Worm (Caenorhabditis elegans) whole organism, young adult: ENCODE data around the gene C55B6.5.
A peak's percentile ranks its signal among the peaks of the same experiment; 100 is the strongest.

Source experiments
- B0261.1 ChIP-seq: sonication (generic microtip); optimal IDR thresholded peaks from 2 replicates; lab custom pipeline; 2016; ENCODE audit warnings: mild to moderate bottlenecking, missing genetic modification characterization, moderate library complexity, missing compliant biosample characterization
- F23B12.7 ChIP-seq: sonication (generic microtip); optimal IDR thresholded peaks from 2 replicates; lab custom pipeline; 2017; ENCODE audit warnings: missing genetic modification characterization, mild to moderate bottlenecking, missing compliant biosample characterization, antibody characterized with exemption, moderate library complexity; ENCODE audit not compliant: insufficient read depth
- F33H1.4 ChIP-seq: fragments of 200-800 bp; sonication (Bioruptor generic); IDR thresholded peaks from 2 replicates; pipeline ENCODE4 v1.3.6; 2022; ENCODE audit warnings: missing genetic modification reagents, missing genetic modification characterization, missing compliant biosample characterization
- F37B4.10 ChIP-seq: fragments of 200-800 bp; sonication (Bioruptor generic); IDR thresholded peaks from 2 replicates; pipeline ENCODE4 v1.3.6; 2022; ENCODE audit warnings: missing genetic modification characterization, missing compliant biosample characterization
- F39B2.1 ChIP-seq: fragments of 200-800 bp; sonication (Bioruptor generic); IDR thresholded peaks from 2 replicates; pipeline ENCODE4 v1.3.6; 2022; ENCODE audit warnings: missing genetic modification reagents, missing genetic modification characterization, missing compliant biosample characterization
- F49E8.2 ChIP-seq: sonication (generic microtip); optimal IDR thresholded peaks from 3 replicates; lab custom pipeline; 2017; ENCODE audit warnings: missing genetic modification characterization, mild to moderate bottlenecking, missing compliant biosample characterization, antibody characterized with exemption, moderate library complexity; ENCODE audit not compliant: insufficient read depth
- F52B5.7 ChIP-seq: sonication (generic microtip); optimal IDR thresholded peaks from 2 replicates; lab custom pipeline; 2016; ENCODE audit warnings: mild to moderate bottlenecking, missing genetic modification characterization, missing compliant biosample characterization
- K12H6.12 ChIP-seq: fragments of 200-800 bp; sonication (Bioruptor generic); optimal IDR thresholded peaks from 2 replicates; lab custom pipeline; 2018; ENCODE audit warnings: mild to moderate bottlenecking, missing genetic modification characterization, missing compliant biosample characterization
- Y53F4B.3 ChIP-seq: fragments of 200-800 bp; sonication (Bioruptor generic); IDR thresholded peaks from 2 replicates; pipeline ENCODE4 v1.3.6; 2022; ENCODE audit warnings: missing genetic modification reagents, missing genetic modification characterization, missing compliant biosample characterization
- Y95B8A.8 ChIP-seq: fragments of 200-800 bp; sonication (Bioruptor generic); IDR thresholded peaks from 2 replicates; pipeline ENCODE4 v1.3.6; 2022; ENCODE audit warnings: missing genetic modification reagents, missing genetic modification characterization, missing compliant biosample characterization
- aptf-2 ChIP-seq: fragments of 200-800 bp; sonication (Bioruptor generic); conservative IDR thresholded peaks from 2 replicates; pipeline ENCODE4 v1.3.6; 2022; ENCODE audit warnings: missing genetic modification reagents, missing genetic modification characterization, missing compliant biosample characterization
- aptf-3 ChIP-seq: fragments of 200-800 bp; sonication (Bioruptor generic); IDR thresholded peaks from 2 replicates; pipeline ENCODE4 v1.3.6; 2022; ENCODE audit warnings: missing genetic modification characterization, missing compliant biosample characterization
- bed-1 ChIP-seq: fragments of 200-800 bp; sonication (Bioruptor generic); IDR thresholded peaks from 2 replicates; pipeline ENCODE4 v1.3.6; 2022; ENCODE audit warnings: missing genetic modification reagents, missing genetic modification characterization, missing compliant biosample characterization
- ccch-3 ChIP-seq: fragments of 200-800 bp; sonication (Bioruptor generic); optimal IDR thresholded peaks from 2 replicates; lab custom pipeline; 2018; ENCODE audit warnings: mild to moderate bottlenecking, missing genetic modification characterization, missing compliant biosample characterization
- cebp-1 ChIP-seq, 2 experiments: fragments of 200-800 bp in 1 of 2; sonication (Bioruptor generic) in 1 of 2; sonication (generic microtip) in 1 of 2; IDR thresholded peaks in 1 of 2; optimal IDR thresholded peaks in 1 of 2; 2 replicates each; pipeline versions ENCODE4 v1.3.6 to Lab custom; 2017 to 2022; ENCODE audit warnings: missing compliant biosample characterization in 2 of 2, missing genetic modification characterization in 2 of 2, mild to moderate bottlenecking in 1 of 2, missing genetic modification reagents in 1 of 2, moderate library complexity in 1 of 2
- cebp-2 ChIP-seq: fragments of 200-800 bp; sonication (Bioruptor generic); IDR thresholded peaks from 2 replicates; pipeline ENCODE4 v1.3.6; 2022; ENCODE audit warnings: missing genetic modification characterization, missing compliant biosample characterization
- ceh-27 ChIP-seq: fragments of 200-800 bp; sonication (Bioruptor generic); optimal IDR thresholded peaks from 2 replicates; lab custom pipeline; 2018; ENCODE audit warnings: mild to moderate bottlenecking, missing genetic modification characterization, moderate library complexity, missing compliant biosample characterization
- die-1 ChIP-seq: sonication (generic microtip); optimal IDR thresholded peaks from 2 replicates; lab custom pipeline; 2016; ENCODE audit warnings: missing genotype, mild to moderate bottlenecking, missing genetic modification characterization, missing compliant biosample characterization
- dpl-1 ChIP-seq: fragments of 150-350 bp; optimal IDR thresholded peaks from 2 replicates; lab custom pipeline; 2014; ENCODE audit warnings: missing biosample characterization, missing genetic modification reagents, missing genetic modification characterization
- efl-1 ChIP-seq: fragments of 150-350 bp; optimal IDR thresholded peaks from 2 replicates; lab custom pipeline; 2014; ENCODE audit warnings: missing biosample characterization, missing genetic modification reagents, missing genetic modification characterization
- egl-18 ChIP-seq: fragments of 200-800 bp; sonication (Bioruptor generic); IDR thresholded peaks from 2 replicates; pipeline ENCODE4 v1.3.6; 2022; ENCODE audit warnings: missing genetic modification reagents, missing genetic modification characterization, missing compliant biosample characterization
- hlh-12 ChIP-seq: sonication (generic microtip); optimal IDR thresholded peaks from 2 replicates; lab custom pipeline; 2016; ENCODE audit warnings: missing genetic modification characterization, missing compliant biosample characterization
- hrde-1 ChIP-seq: sonication (generic microtip); optimal IDR thresholded peaks from 2 replicates; lab custom pipeline; 2016; ENCODE audit warnings: missing genetic modification characterization, mild to moderate bottlenecking, missing compliant biosample characterization, moderate library complexity, missing genotype, missing genetic modification reagents, borderline replicate concordance
- hsf-1 ChIP-seq: fragments of 200-800 bp; sonication (Bioruptor generic); IDR thresholded peaks from 2 replicates; pipeline ENCODE4 v1.3.6; 2022; ENCODE audit warnings: missing genetic modification reagents, missing genetic modification characterization, missing compliant biosample characterization
- lag-1 ChIP-seq: fragments of 200-800 bp; sonication (Bioruptor generic); IDR thresholded peaks from 2 replicates; pipeline ENCODE4 v1.3.6; 2022; ENCODE audit warnings: missing genetic modification reagents, missing genetic modification characterization, missing compliant biosample characterization
- let-526 ChIP-seq: fragments of 200-800 bp; sonication (Bioruptor generic); IDR thresholded peaks from 2 replicates; pipeline ENCODE4 v1.3.6; 2022; ENCODE audit warnings: missing genetic modification reagents, missing genetic modification characterization, missing compliant biosample characterization
- lin-35 ChIP-seq, 3 experiments: fragments of 150-350 bp in 2 of 3; sonication (generic microtip) in 1 of 3; optimal IDR thresholded peaks; 2 replicates each; lab custom pipeline; 2014 to 2018; ENCODE audit warnings: missing biosample characterization in 3 of 3, missing genetic modification characterization in 3 of 3, missing genetic modification reagents in 3 of 3
- lin-40 ChIP-seq: sonication (generic microtip); optimal IDR thresholded peaks from 2 replicates; lab custom pipeline; 2016; ENCODE audit warnings: missing genetic modification characterization, mild to moderate bottlenecking, missing compliant biosample characterization, missing genotype, missing genetic modification reagents
- lin-54 ChIP-seq: fragments of 200-800 bp; sonication (Bioruptor generic); optimal IDR thresholded peaks from 2 replicates; lab custom pipeline; 2018; ENCODE audit warnings: mild to moderate bottlenecking, missing genetic modification characterization, missing compliant biosample characterization
- lsl-1 ChIP-seq: fragments of 200-800 bp; sonication (Bioruptor generic); optimal IDR thresholded peaks from 2 replicates; lab custom pipeline; 2018; ENCODE audit warnings: mild to moderate bottlenecking, missing genetic modification characterization, moderate library complexity, missing compliant biosample characterization
- madf-6 ChIP-seq: fragments of 200-800 bp; sonication (Bioruptor generic); IDR thresholded peaks from 2 replicates; pipeline ENCODE4 v1.3.6; 2022; ENCODE audit warnings: missing genetic modification reagents, missing genetic modification characterization, missing compliant biosample characterization
- mel-28 ChIP-seq: sonication (generic microtip); optimal IDR thresholded peaks from 2 replicates; lab custom pipeline; 2016; ENCODE audit warnings: borderline replicate concordance, mild to moderate bottlenecking, missing genetic modification characterization, missing compliant biosample characterization
- mxl-1 ChIP-seq: sonication (generic microtip); optimal IDR thresholded peaks from 2 replicates; lab custom pipeline; 2016; ENCODE audit warnings: missing genetic modification characterization, missing compliant biosample characterization
- nfya-2 ChIP-seq: fragments of 200-800 bp; sonication (Bioruptor generic); IDR thresholded peaks from 2 replicates; pipeline ENCODE4 v1.3.6; 2022; ENCODE audit warnings: missing genetic modification reagents, missing genetic modification characterization, missing compliant biosample characterization
- nfyb-1 ChIP-seq: fragments of 200-800 bp; sonication (Bioruptor generic); IDR thresholded peaks from 2 replicates; pipeline ENCODE4 v1.3.6; 2022; ENCODE audit warnings: missing genetic modification reagents, missing genetic modification characterization, missing compliant biosample characterization
- nhr-27 ChIP-seq: fragments of 200-800 bp; sonication (Bioruptor generic); optimal IDR thresholded peaks from 2 replicates; lab custom pipeline; 2018; ENCODE audit warnings: mild to moderate bottlenecking, missing genetic modification characterization, moderate library complexity, missing compliant biosample characterization
- pha-4 ChIP-seq: fragments of 150-350 bp; sonication (generic microtip); optimal IDR thresholded peaks from 2 replicates; lab custom pipeline; 2014; ENCODE audit warnings: missing biosample characterization, missing genetic modification reagents, missing genetic modification characterization
- rcor-1 ChIP-seq: fragments of 200-800 bp; sonication (Bioruptor generic); IDR thresholded peaks from 2 replicates; pipeline ENCODE4 v1.3.6; 2022; ENCODE audit warnings: missing genetic modification reagents, missing genetic modification characterization, missing compliant biosample characterization
- rpc-1 ChIP-seq, 2 experiments: fragments of 150-350 bp in 1 of 2; sonication (generic microtip) in 1 of 2; optimal IDR thresholded peaks; 2 replicates each; lab custom pipeline; 2014 to 2018; ENCODE audit warnings: missing biosample characterization in 1 of 2, missing genetic modification characterization in 1 of 2, missing genetic modification reagents in 1 of 2, missing genotype in 1 of 2
- sea-2 ChIP-seq: fragments of 200-800 bp; sonication (Bioruptor generic); IDR thresholded peaks from 2 replicates; pipeline ENCODE4 v1.3.6; 2022; ENCODE audit warnings: missing genetic modification characterization, missing compliant biosample characterization
- tlf-1 ChIP-seq: fragments of 200-800 bp; sonication (Bioruptor generic); optimal IDR thresholded peaks from 2 replicates; lab custom pipeline; 2018; ENCODE audit warnings: mild to moderate bottlenecking, missing genetic modification characterization, missing compliant biosample characterization
- unc-130 ChIP-seq: sonication (generic microtip); optimal IDR thresholded peaks from 2 replicates; lab custom pipeline; 2016; ENCODE audit warnings: missing genetic modification reagents, missing genetic modification characterization, missing compliant biosample characterization
- ztf-22 ChIP-seq: fragments of 200-800 bp; sonication (Bioruptor generic); optimal IDR thresholded peaks from 2 replicates; lab custom pipeline; 2018; ENCODE audit warnings: mild to moderate bottlenecking, missing genetic modification characterization, moderate library complexity, missing compliant biosample characterization
- ztf-25 ChIP-seq: fragments of 200-800 bp; sonication (Bioruptor generic); IDR thresholded peaks from 2 replicates; pipeline ENCODE4 v1.3.6; 2022; ENCODE audit warnings: missing genetic modification reagents, missing genetic modification characterization, missing compliant biosample characterization
- ztf-26 ChIP-seq: sonication (generic microtip); optimal IDR thresholded peaks from 2 replicates; lab custom pipeline; 2017; ENCODE audit warnings: missing genetic modification characterization, missing compliant biosample characterization
- ztf-28 ChIP-seq: fragments of 200-800 bp; sonication (Bioruptor generic); IDR thresholded peaks from 2 replicates; pipeline ENCODE4 v1.3.6; 2022; ENCODE audit warnings: missing genetic modification reagents, missing genetic modification characterization, missing compliant biosample characterization

The C55B6.5 gene

DNA sequence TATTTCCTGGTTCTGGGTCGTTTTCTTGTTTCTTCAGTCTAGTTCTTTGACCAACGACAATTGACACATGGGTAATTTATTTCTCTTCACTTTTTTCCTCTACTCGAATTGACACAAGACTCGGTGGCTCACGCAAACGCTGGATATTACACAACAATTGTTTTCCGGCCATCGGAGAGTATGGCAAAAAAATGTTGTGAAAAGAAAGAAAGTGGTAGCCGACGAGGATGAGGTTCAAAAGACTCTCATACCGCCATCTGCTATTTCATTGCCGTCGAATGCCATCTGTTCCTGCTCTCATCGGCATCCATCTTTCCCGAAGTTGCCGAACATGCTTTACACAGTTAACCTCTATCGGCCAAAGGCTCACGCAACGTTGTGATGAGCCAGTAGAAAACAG, 31.6 kb upstream of the C55B6.5 start:
- TF ChIP-seq F39B2.1 (GFP tag; lab: Robert Waterston, UW) (no peak), nfya-2 (GFP tag; lab: Robert Waterston, UW) (no peak), F49E8.2 (tag; lab: Kevin White, UChicago) (no peak), hrde-1 (tag; lab: Kevin White, UChicago) (no peak), F52B5.7 (no peak), efl-1 (GFP tag; lab: Kevin White, UChicago) (no peak), lin-54 (GFP tag; lab: Kevin White, UChicago) (no peak), K12H6.12 (tag; lab: Kevin White, UChicago) (no peak), sea-2 (GFP tag; lab: Robert Waterston, UW) (no peak), ztf-25 (GFP tag; lab: Robert Waterston, UW) (no peak), ztf-26 (tag; lab: Kevin White, UChicago) (no peak), B0261.1 (tag; lab: Kevin White, UChicago) (no peak), lin-35 (GFP tag; optimal IDR thresholded peaks at IDR 0.05; lab: Kevin White, UChicago) (no peak), nfyb-1 (GFP tag; lab: Robert Waterston, UW) (no peak), Y95B8A.8 (GFP tag; lab: Robert Waterston, UW) (no peak), pha-4 (no peak), rpc-1 (optimal IDR thresholded peaks at IDR 0.05; lab: Kevin White, UChicago) (no peak), rpc-1 (tag; optimal IDR thresholded peaks at IDR 0.05; lab: Kevin White, UChicago) (no peak), F33H1.4 (no peak), cebp-2 (GFP tag; lab: Robert Waterston, UW) (no peak)
- TF ChIP-seq, all 124 proteins: peak for 0

DNA sequence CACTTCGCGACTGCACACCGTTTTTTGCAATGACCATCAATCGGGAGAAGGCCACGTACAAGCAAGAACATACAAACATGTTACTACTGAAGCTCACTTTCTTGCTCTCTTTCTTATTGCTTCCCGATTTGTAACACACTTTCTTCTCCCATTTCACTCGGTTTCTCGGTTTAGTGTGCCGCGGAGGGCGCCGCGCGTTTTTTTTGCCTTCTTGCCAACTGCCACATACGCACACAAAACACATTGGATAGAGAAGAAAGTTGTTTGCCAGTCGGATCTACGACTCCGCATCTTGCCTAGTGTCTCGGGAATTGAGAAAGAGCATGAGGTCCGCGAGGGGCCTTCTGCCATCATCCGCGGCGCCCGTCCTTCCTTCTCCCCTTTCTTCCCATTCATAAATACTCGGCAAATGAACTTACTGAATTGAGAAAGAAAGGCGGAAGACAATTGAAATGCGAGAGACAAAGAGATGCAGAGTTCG, 29.7 kb upstream of the C55B6.5 start:
- TF ChIP-seq Y53F4B.3 (no peak), tlf-1 (no peak), sea-2 (GFP tag; lab: Robert Waterston, UW) (no peak), aptf-2 (GFP tag; lab: Robert Waterston, UW) (no peak), mxl-1 (tag; lab: Kevin White, UChicago) (no peak), lin-54 (GFP tag; lab: Kevin White, UChicago) (no peak), ccch-3 (GFP tag; lab: Kevin White, UChicago) (no peak), ztf-28 (no peak), bed-1 (GFP tag; lab: Robert Waterston, UW) (no peak), madf-6 (GFP tag; lab: Robert Waterston, UW) (no peak), hlh-12 (no peak), lsl-1 (no peak), lin-40 (tag; lab: Kevin White, UChicago) (peak; percentile 38), rcor-1 (GFP tag; lab: Robert Waterston, UW) (no peak), mel-28 (tag; lab: Kevin White, UChicago) (no peak), cebp-1 (GFP tag; IDR thresholded peaks at IDR 0.05; lab: Robert Waterston, UW) (no peak), cebp-1 (tag; optimal IDR thresholded peaks at IDR 0.05; lab: Kevin White, UChicago) (peak; percentile 69), F23B12.7 (tag; lab: Kevin White, UChicago) (no peak), nfya-2 (GFP tag; lab: Robert Waterston, UW) (no peak), hsf-1 (no peak), egl-18 (GFP tag; lab: Robert Waterston, UW) (no peak), lag-1 (GFP tag; lab: Robert Waterston, UW) (no peak), ceh-27 (GFP tag; lab: Kevin White, UChicago) (no peak), ztf-25 (GFP tag; lab: Robert Waterston, UW) (no peak), ztf-22 (GFP tag; lab: Kevin White, UChicago) (no peak), F37B4.10 (GFP tag; lab: Robert Waterston, UW) (no peak), let-526 (GFP tag; lab: Robert Waterston, UW) (no peak), dpl-1 (GFP tag; lab: Kevin White, UChicago) (no peak), die-1 (tag; lab: Kevin White, UChicago) (no peak), aptf-3 (GFP tag; lab: Robert Waterston, UW) (no peak), nhr-27 (tag; lab: Kevin White, UChicago) (no peak), unc-130 (no peak), pha-4 (no peak)
